Worm (Caenorhabditis elegans) whole organism, midembryonic: Measurements from ENCODE around the gene coq-3.

ENCODE experiments used
- flt-1 ChIP-seq: fragments of 200-800 bp; sonication (Bioruptor generic); IDR thresholded peaks from 2 replicates; pipeline ENCODE4 v1.3.6; 2022; ENCODE audit warnings: missing genetic modification characterization, missing compliant biosample characterization
- med-1 ChIP-seq: sonication (generic microtip); optimal IDR thresholded peaks from 2 replicates; lab custom pipeline; 2017; ENCODE audit warnings: missing genetic modification characterization, mild to moderate bottlenecking, missing compliant biosample characterization, antibody characterized with exemption, missing genetic modification reagents; ENCODE audit not compliant: insufficient read depth
- ref-1 ChIP-seq: fragments of 200-800 bp; sonication (Bioruptor generic); conservative IDR thresholded peaks from 2 replicates; pipeline ENCODE4 v1.3.6; 2022; ENCODE audit warnings: missing genetic modification reagents, missing genetic modification characterization, missing compliant biosample characterization

ce11 chrIV:14793900-14794624 is 2.1 kb downstream of the coq-3 start:
- TF ChIP-seq flt-1 (GFP tag; lab: Robert Waterston, UW) (no peak), ref-1 (GFP tag; lab: Robert Waterston, UW) (no peak), med-1 (no peak)
